Worm (Caenorhabditis elegans) whole organism, young adult: Measurements from ENCODE around the gene F49F1.7.

Source experiments
- B0261.1 ChIP-seq: sonication (generic microtip); optimal IDR thresholded peaks from 2 replicates; lab custom pipeline; 2016; ENCODE audit warnings: mild to moderate bottlenecking, missing genetic modification characterization, moderate library complexity, missing compliant biosample characterization
- B0336.3 ChIP-seq: fragments of 200-800 bp; sonication (Bioruptor generic); IDR thresholded peaks from 2 replicates; pipeline ENCODE4 v1.3.6; 2022; ENCODE audit warnings: missing genetic modification characterization, missing compliant biosample characterization
- F39B2.1 ChIP-seq: fragments of 200-800 bp; sonication (Bioruptor generic); IDR thresholded peaks from 2 replicates; pipeline ENCODE4 v1.3.6; 2022; ENCODE audit warnings: missing genetic modification reagents, missing genetic modification characterization, missing compliant biosample characterization
- F49E8.2 ChIP-seq: sonication (generic microtip); optimal IDR thresholded peaks from 3 replicates; lab custom pipeline; 2017; ENCODE audit warnings: missing genetic modification characterization, mild to moderate bottlenecking, missing compliant biosample characterization, antibody characterized with exemption, moderate library complexity; ENCODE audit not compliant: insufficient read depth
- F57A8.1 ChIP-seq: fragments of 200-800 bp; sonication (Bioruptor generic); optimal IDR thresholded peaks from 2 replicates; lab custom pipeline; 2018; ENCODE audit warnings: mild to moderate bottlenecking, missing genetic modification characterization, moderate library complexity, missing compliant biosample characterization
- K12H6.12 ChIP-seq: fragments of 200-800 bp; sonication (Bioruptor generic); optimal IDR thresholded peaks from 2 replicates; lab custom pipeline; 2018; ENCODE audit warnings: mild to moderate bottlenecking, missing genetic modification characterization, missing compliant biosample characterization
- T26A5.8 ChIP-seq: sonication (generic microtip); optimal IDR thresholded peaks from 2 replicates; lab custom pipeline; 2016; ENCODE audit warnings: missing genetic modification characterization, missing compliant biosample characterization
- Y53G8AR.9 ChIP-seq: fragments of 200-800 bp; sonication (Bioruptor generic); conservative IDR thresholded peaks from 2 replicates; pipeline ENCODE4 v1.3.6; 2022; ENCODE audit warnings: missing genetic modification reagents, missing genetic modification characterization, missing compliant biosample characterization
- Y56A3A.18 ChIP-seq: fragments of 200-800 bp; sonication (Bioruptor generic); IDR thresholded peaks from 2 replicates; pipeline ENCODE4 v1.3.6; 2022; ENCODE audit warnings: missing genetic modification reagents, missing genetic modification characterization, missing compliant biosample characterization
- akir-1 ChIP-seq: fragments of 200-800 bp; sonication (Bioruptor generic); optimal IDR thresholded peaks from 2 replicates; lab custom pipeline; 2018; ENCODE audit warnings: mild to moderate bottlenecking, missing genetic modification characterization, moderate library complexity, missing compliant biosample characterization
- ama-1 ChIP-seq, 3 experiments: fragments of 150-350 bp in 1 of 3; sonication (generic microtip) in 2 of 3; optimal IDR thresholded peaks; 2 replicates each; lab custom pipeline; 2014 to 2018; ENCODE audit warnings: missing biosample characterization in 2 of 3, missing genetic modification characterization in 2 of 3, missing genetic modification reagents in 2 of 3
- atf-7 ChIP-seq: sonication (generic microtip); optimal IDR thresholded peaks from 2 replicates; lab custom pipeline; 2017; ENCODE audit warnings: mild to moderate bottlenecking, missing genetic modification characterization, missing compliant biosample characterization
- attf-3 ChIP-seq: fragments of 200-800 bp; sonication (Bioruptor generic); conservative IDR thresholded peaks from 2 replicates; pipeline ENCODE4 v1.3.6; 2022; ENCODE audit warnings: missing genetic modification reagents, missing genetic modification characterization, missing compliant biosample characterization
- bed-2 ChIP-seq: fragments of 200-800 bp; sonication (Bioruptor generic); IDR thresholded peaks from 2 replicates; pipeline ENCODE4 v1.3.6; 2022; ENCODE audit warnings: missing genetic modification reagents, missing genetic modification characterization, missing compliant biosample characterization
- cebp-1 ChIP-seq, 2 experiments: fragments of 200-800 bp in 1 of 2; sonication (Bioruptor generic) in 1 of 2; sonication (generic microtip) in 1 of 2; IDR thresholded peaks in 1 of 2; optimal IDR thresholded peaks in 1 of 2; 2 replicates each; pipeline versions ENCODE4 v1.3.6 to Lab custom; 2017 to 2022; ENCODE audit warnings: missing compliant biosample characterization in 2 of 2, missing genetic modification characterization in 2 of 2, mild to moderate bottlenecking in 1 of 2, missing genetic modification reagents in 1 of 2, moderate library complexity in 1 of 2
- ceh-100 ChIP-seq: fragments of 200-800 bp; sonication (Bioruptor generic); IDR thresholded peaks from 2 replicates; pipeline ENCODE4 v1.3.6; 2022; ENCODE audit warnings: missing genetic modification reagents, missing genetic modification characterization, missing compliant biosample characterization
- ceh-91 ChIP-seq: fragments of 200-800 bp; sonication (Bioruptor generic); IDR thresholded peaks from 2 replicates; pipeline ENCODE4 v1.3.6; 2022; ENCODE audit warnings: missing genetic modification reagents, missing genetic modification characterization, missing compliant biosample characterization
- gei-17 ChIP-seq: fragments of 200-800 bp; sonication (Bioruptor generic); optimal IDR thresholded peaks from 2 replicates; lab custom pipeline; 2018; ENCODE audit warnings: mild to moderate bottlenecking, missing genetic modification characterization, missing compliant biosample characterization
- him-1 ChIP-seq: sonication (generic microtip); optimal IDR thresholded peaks from 2 replicates; lab custom pipeline; 2016; ENCODE audit warnings: missing genotype, missing genetic modification reagents, missing genetic modification characterization, missing compliant biosample characterization
- hrde-1 ChIP-seq: sonication (generic microtip); optimal IDR thresholded peaks from 2 replicates; lab custom pipeline; 2016; ENCODE audit warnings: missing genetic modification characterization, mild to moderate bottlenecking, missing compliant biosample characterization, moderate library complexity, missing genotype, missing genetic modification reagents, borderline replicate concordance
- let-607 ChIP-seq, 2 experiments: fragments of 200-800 bp in 1 of 2; sonication (Bioruptor generic) in 1 of 2; sonication (generic microtip) in 1 of 2; optimal IDR thresholded peaks; 2 replicates each; lab custom pipeline; 2016 to 2018; ENCODE audit warnings: mild to moderate bottlenecking in 2 of 2, missing compliant biosample characterization in 2 of 2, missing genetic modification characterization in 2 of 2, moderate library complexity in 2 of 2, missing genotype in 1 of 2
- lin-35 ChIP-seq, 3 experiments: fragments of 150-350 bp in 2 of 3; sonication (generic microtip) in 1 of 3; optimal IDR thresholded peaks; 2 replicates each; lab custom pipeline; 2014 to 2018; ENCODE audit warnings: missing biosample characterization in 3 of 3, missing genetic modification characterization in 3 of 3, missing genetic modification reagents in 3 of 3
- lir-1 ChIP-seq: fragments of 200-800 bp; sonication (Bioruptor generic); conservative IDR thresholded peaks from 2 replicates; pipeline ENCODE4 v1.3.6; 2022; ENCODE audit warnings: missing genetic modification reagents, missing genetic modification characterization, missing compliant biosample characterization
- mes-4 ChIP-seq: sonication (generic microtip); optimal IDR thresholded peaks from 2 replicates; lab custom pipeline; 2016; ENCODE audit warnings: missing genotype, missing genetic modification characterization, missing compliant biosample characterization
- nfya-1 ChIP-seq: sonication (generic microtip); optimal IDR thresholded peaks from 2 replicates; lab custom pipeline; 2017; ENCODE audit warnings: antibody characterized with exemption, missing compliant biosample characterization, missing genetic modification characterization, borderline replicate concordance; ENCODE audit not compliant: insufficient read depth
- nfyb-1 ChIP-seq: fragments of 200-800 bp; sonication (Bioruptor generic); IDR thresholded peaks from 2 replicates; pipeline ENCODE4 v1.3.6; 2022; ENCODE audit warnings: missing genetic modification reagents, missing genetic modification characterization, missing compliant biosample characterization
- nhr-120 ChIP-seq: fragments of 200-800 bp; sonication (Bioruptor generic); IDR thresholded peaks from 2 replicates; pipeline ENCODE4 v1.3.6; 2022; ENCODE audit warnings: missing genetic modification characterization, missing compliant biosample characterization
- nhr-179 ChIP-seq: sonication (generic microtip); optimal IDR thresholded peaks from 2 replicates; lab custom pipeline; 2016; ENCODE audit warnings: mild to moderate bottlenecking, missing genetic modification characterization, missing compliant biosample characterization
- nhr-27 ChIP-seq: fragments of 200-800 bp; sonication (Bioruptor generic); optimal IDR thresholded peaks from 2 replicates; lab custom pipeline; 2018; ENCODE audit warnings: mild to moderate bottlenecking, missing genetic modification characterization, moderate library complexity, missing compliant biosample characterization
- nhr-90 ChIP-seq: sonication (generic microtip); optimal IDR thresholded peaks from 2 replicates; lab custom pipeline; 2016; ENCODE audit warnings: missing genotype, mild to moderate bottlenecking, missing genetic modification characterization, missing compliant biosample characterization
- pbrm-1 ChIP-seq: fragments of 200-800 bp; sonication (Bioruptor generic); IDR thresholded peaks from 2 replicates; pipeline ENCODE4 v1.3.6; 2022; ENCODE audit warnings: missing genetic modification reagents, missing genetic modification characterization, missing compliant biosample characterization
- sea-2 ChIP-seq: fragments of 200-800 bp; sonication (Bioruptor generic); IDR thresholded peaks from 2 replicates; pipeline ENCODE4 v1.3.6; 2022; ENCODE audit warnings: missing genetic modification characterization, missing compliant biosample characterization
- snpc-3.4 ChIP-seq: sonication (generic microtip); optimal IDR thresholded peaks from 2 replicates; lab custom pipeline; 2017; ENCODE audit warnings: missing genetic modification characterization, mild to moderate bottlenecking, missing compliant biosample characterization, antibody characterized with exemption, moderate library complexity, missing genotype, missing genetic modification reagents
- somi-1 ChIP-seq: fragments of 200-800 bp; sonication (Bioruptor generic); optimal IDR thresholded peaks from 2 replicates; lab custom pipeline; 2018; ENCODE audit warnings: mild to moderate bottlenecking, missing genetic modification characterization, missing compliant biosample characterization
- tbp1 ChIP-seq: fragments of 200-800 bp; sonication (Bioruptor generic); optimal IDR thresholded peaks from 2 replicates; lab custom pipeline; 2018; ENCODE audit warnings: mild to moderate bottlenecking, missing genetic modification characterization, missing compliant biosample characterization
- tbx-9 ChIP-seq: sonication (generic microtip); optimal IDR thresholded peaks from 2 replicates; lab custom pipeline; 2016; ENCODE audit warnings: borderline replicate concordance, missing genetic modification characterization, inconsistent platforms, missing compliant biosample characterization
- ztf-22 ChIP-seq: fragments of 200-800 bp; sonication (Bioruptor generic); optimal IDR thresholded peaks from 2 replicates; lab custom pipeline; 2018; ENCODE audit warnings: mild to moderate bottlenecking, missing genetic modification characterization, moderate library complexity, missing compliant biosample characterization
- ztf-3 ChIP-seq: fragments of 200-800 bp; sonication (Bioruptor generic); optimal IDR thresholded peaks from 2 replicates; lab custom pipeline; 2018; ENCODE audit warnings: mild to moderate bottlenecking, missing genetic modification characterization, missing compliant biosample characterization

F49F1.7 gene

ce11 chrIV:4084109-4084508, 41.4 kb downstream of the F49F1.7 start, which contains the start of gene C35B1.5:
Gene C35B1.5 (minus strand): TSS chrIV:4084209.
- no peak for TF ChIP-seq T26A5.8 (tag; lab: Kevin White, UChicago)
- TF ChIP-seq akir-1 (GFP tag; lab: Kevin White, UChicago): no peak
- no peak for TF ChIP-seq ztf-3 (GFP tag; lab: Kevin White, UChicago)
- no peak for TF ChIP-seq nfya-1 (tag; lab: Kevin White, UChicago)
- TF ChIP-seq tbp1 (GFP tag; lab: Kevin White, UChicago): no peak

- TF ChIP-seq snpc-3.4 (tag; lab: Kevin White, UChicago) (peak; percentile 33), Y53G8AR.9 (0 out of 2 replicates have a peak, but pooled peaks have one; percentile 36), B0336.3 (GFP tag; lab: Robert Waterston, UW) (peak; percentile 82), bed-2 (GFP tag; lab: Robert Waterston, UW) (no peak)
Observed at ce11 chrIV:4083094-4083493, 42.5 kb downstream of the F49F1.7 start.

- no peak for TF ChIP-seq Y56A3A.18 (GFP tag; lab: Robert Waterston, UW)
- TF ChIP-seq, all 124 proteins: peak for 0
Observed at ce11 chrIV:4082599-4082998, 43.0 kb downstream of the F49F1.7 start.

- TF ChIP-seq ama-1 (optimal IDR thresholded peaks at IDR 0.05; lab: Kevin White, UChicago) (no peak), ama-1 (GFP tag; optimal IDR thresholded peaks at IDR 0.05; lab: Kevin White, UChicago) (no peak), K12H6.12 (tag; lab: Kevin White, UChicago) (no peak), lir-1 (GFP tag; lab: Robert Waterston, UW) (no peak), B0261.1 (no peak), pbrm-1 (no peak), cebp-1 (GFP tag; IDR thresholded peaks at IDR 0.05; lab: Robert Waterston, UW) (no peak), cebp-1 (tag; optimal IDR thresholded peaks at IDR 0.05; lab: Kevin White, UChicago) (no peak), nfyb-1 (no peak), tbx-9 (tag; lab: Kevin White, UChicago) (no peak), sea-2 (GFP tag; lab: Robert Waterston, UW) (no peak), hrde-1 (tag; lab: Kevin White, UChicago) (no peak), atf-7 (tag; lab: Kevin White, UChicago) (no peak), him-1 (tag; lab: Kevin White, UChicago) (no peak), let-607 (tag; optimal IDR thresholded peaks at IDR 0.05; lab: Kevin White, UChicago) (no peak)
- TF ChIP-seq, all 124 proteins: peak for 0
Observed at ce11 chrIV:4080846-4081245, 44.7 kb downstream of the F49F1.7 start, which contains the start of the genes C35B1.9 and C35B1.3. Gene C35B1.9 (minus strand): TSS chrIV:4080946. Gene C35B1.3 (plus strand): TSS chrIV:4081151.

ce11 chrIV:4079514-4079913, 46.0 kb downstream of the F49F1.7 start, which contains the start of gene C35B1.4:
Gene C35B1.4 (plus strand): TSS chrIV:4079814.
- TF ChIP-seq F57A8.1 (GFP tag; lab: Kevin White, UChicago) (no peak), somi-1 (no peak), nhr-120 (GFP tag; lab: Robert Waterston, UW) (no peak), lin-35 (GFP tag; optimal IDR thresholded peaks at IDR 0.05; lab: Kevin White, UChicago) (no peak), let-607 (tag; optimal IDR thresholded peaks at IDR 0.05; lab: Kevin White, UChicago) (no peak), attf-3 (GFP tag; lab: Robert Waterston, UW) (no peak), F39B2.1 (GFP tag; lab: Robert Waterston, UW) (no peak), nhr-90 (no peak), F49E8.2 (no peak), nhr-179 (tag; lab: Kevin White, UChicago) (no peak), gei-17 (GFP tag; lab: Kevin White, UChicago) (no peak), Y56A3A.18 (GFP tag; lab: Robert Waterston, UW) (no peak), ceh-100 (no peak), nhr-27 (tag; lab: Kevin White, UChicago) (no peak), ztf-22 (GFP tag; lab: Kevin White, UChicago) (no peak), mes-4 (tag; lab: Kevin White, UChicago) (no peak), tbp1 (GFP tag; lab: Kevin White, UChicago) (no peak), ceh-91 (GFP tag; lab: Robert Waterston, UW) (no peak)
